Fruit fly (Drosophila melanogaster): ENCODE measurements around the gene Keap1.
A peak's percentile ranks its signal among the peaks of the same experiment; 100 is the strongest.

Gene Keap1

dm6 chr3R:17080666-17081358 is 1.1 kb upstream of the Keap1 start:
- TF ChIP-seq ovo (GFP tag; optimal IDR thresholded peaks at IDR 0.05) (peak; percentile 15), CG7045 (GFP tag; optimal IDR thresholded peaks at IDR 0.05) (peak; percentile 96), Crg-1 (GFP tag; optimal IDR thresholded peaks at IDR 0.05) (peak; percentile 52), cic (GFP tag; optimal IDR thresholded peaks at IDR 0.05) (peak; percentile 54), CG1620 (GFP tag; optimal IDR thresholded peaks at IDR 0.05) (peak; percentile 79), Hr96 (GFP tag; optimal IDR thresholded peaks at IDR 0.05) (peak; percentile 87), pad (GFP tag; optimal IDR thresholded peaks at IDR 0.05) (peak; percentile 77), CG14711 (tag; optimal IDR thresholded peaks at IDR 0.05) (peak; percentile 81), kay (GFP tag; ENCODE audit: borderline replicate concordance) (peak; percentile 87), CG5204 (GFP tag; optimal IDR thresholded peaks at IDR 0.05) (peak; percentile 94), Clk (GFP tag; optimal IDR thresholded peaks at IDR 0.05) (peak; percentile 88), CG7101 (tag; optimal IDR thresholded peaks at IDR 0.05) (peak; percentile 92), bab1 (GFP tag; optimal IDR thresholded peaks at IDR 0.05) (peak; percentile 91), CG33017 (tag; optimal IDR thresholded peaks at IDR 0.05) (peak; percentile 90), tj (GFP tag; optimal IDR thresholded peaks at IDR 0.05) (peak; percentile 73), cnc (optimal IDR thresholded peaks at IDR 0.05) (no peak), Mnt (GFP tag; optimal IDR thresholded peaks at IDR 0.05) (peak; percentile 28), CG12768 (GFP tag; optimal IDR thresholded peaks at IDR 0.05) (peak; percentile 92), toe (GFP tag; optimal IDR thresholded peaks at IDR 0.05) (peak; percentile 89), CG11617 (GFP tag; optimal IDR thresholded peaks at IDR 0.05) (peak; percentile 94)

- peak; percentile 9 for TF ChIP-seq CG7045 (GFP tag; optimal IDR thresholded peaks at IDR 0.05)
- TF ChIP-seq ovo (GFP tag; optimal IDR thresholded peaks at IDR 0.05) = no peak
- TF ChIP-seq Mnt (GFP tag; optimal IDR thresholded peaks at IDR 0.05) = peak; percentile 90
- TF ChIP-seq CG11617 (GFP tag; optimal IDR thresholded peaks at IDR 0.05) = no peak
- TF ChIP-seq CG5204 (GFP tag; optimal IDR thresholded peaks at IDR 0.05) = no peak
- TF ChIP-seq tj (GFP tag; optimal IDR thresholded peaks at IDR 0.05) = peak; percentile 97
- peak; percentile 74 for TF ChIP-seq pad (GFP tag; optimal IDR thresholded peaks at IDR 0.05)
- TF ChIP-seq CG7101 (tag; optimal IDR thresholded peaks at IDR 0.05) = no peak
- peak; percentile 98 for TF ChIP-seq kay (GFP tag; ENCODE audit: borderline replicate concordance)
- TF ChIP-seq toe (GFP tag; optimal IDR thresholded peaks at IDR 0.05) = no peak
- peak; percentile 63 for TF ChIP-seq cic (GFP tag; optimal IDR thresholded peaks at IDR 0.05)
- peak; percentile 29 for TF ChIP-seq Hr96 (GFP tag; optimal IDR thresholded peaks at IDR 0.05)
- peak; percentile 98 to 100 for TF ChIP-seq cnc (optimal IDR thresholded peaks at IDR 0.05)
- no peak for TF ChIP-seq Clk (GFP tag; optimal IDR thresholded peaks at IDR 0.05)
- no peak for TF ChIP-seq CG14711 (tag; optimal IDR thresholded peaks at IDR 0.05)
- TF ChIP-seq Crg-1 (GFP tag; optimal IDR thresholded peaks at IDR 0.05) = no peak
- no peak for TF ChIP-seq CG1620 (GFP tag; optimal IDR thresholded peaks at IDR 0.05)
- TF ChIP-seq CG12768 (GFP tag; optimal IDR thresholded peaks at IDR 0.05) = peak; percentile 74
- TF ChIP-seq bab1 (GFP tag; optimal IDR thresholded peaks at IDR 0.05) = no peak
- TF ChIP-seq CG33017 (tag; optimal IDR thresholded peaks at IDR 0.05) = no peak
Observed at dm6 chr3R:17078961-17079858, 535 bp downstream of the Keap1 start.

dm6 chr3R:17077968-17078417 is 1.8 kb downstream of the Keap1 start:
- peak; percentile 95 for TF ChIP-seq cic (GFP tag; optimal IDR thresholded peaks at IDR 0.05)
- peak; percentile 75 to 96 for TF ChIP-seq cnc (optimal IDR thresholded peaks at IDR 0.05)
- peak; percentile 7 for TF ChIP-seq CG12768 (GFP tag; optimal IDR thresholded peaks at IDR 0.05)
- TF ChIP-seq pad (GFP tag; optimal IDR thresholded peaks at IDR 0.05) = no peak
- no peak for TF ChIP-seq bab1 (GFP tag; optimal IDR thresholded peaks at IDR 0.05)
- TF ChIP-seq Crg-1 (GFP tag; optimal IDR thresholded peaks at IDR 0.05) = peak; percentile 28
- TF ChIP-seq CG7045 (GFP tag; optimal IDR thresholded peaks at IDR 0.05) = no peak
- peak; percentile 89 for TF ChIP-seq Mnt (GFP tag; optimal IDR thresholded peaks at IDR 0.05)

- TF ChIP-seq CG7101 (tag; optimal IDR thresholded peaks at IDR 0.05) (peak; percentile 58), bab1 (GFP tag; optimal IDR thresholded peaks at IDR 0.05) (peak; percentile 21), tj (GFP tag; optimal IDR thresholded peaks at IDR 0.05) (peak; percentile 3), ovo (GFP tag; optimal IDR thresholded peaks at IDR 0.05) (peak; percentile 31), Crg-1 (GFP tag; optimal IDR thresholded peaks at IDR 0.05) (peak; percentile 66), Hr96 (GFP tag; optimal IDR thresholded peaks at IDR 0.05) (no peak), CG14711 (tag; optimal IDR thresholded peaks at IDR 0.05) (peak; percentile 33), CG7045 (GFP tag; optimal IDR thresholded peaks at IDR 0.05) (no peak), cic (GFP tag; optimal IDR thresholded peaks at IDR 0.05) (peak; percentile 46), toe (GFP tag; optimal IDR thresholded peaks at IDR 0.05) (no peak), cnc (optimal IDR thresholded peaks at IDR 0.05) (no peak), CG33017 (tag; optimal IDR thresholded peaks at IDR 0.05) (no peak), pad (GFP tag; optimal IDR thresholded peaks at IDR 0.05) (peak; percentile 50), Mnt (GFP tag; optimal IDR thresholded peaks at IDR 0.05) (peak; percentile 99), Clk (GFP tag; optimal IDR thresholded peaks at IDR 0.05) (no peak), kay (GFP tag; ENCODE audit: borderline replicate concordance) (no peak), CG1620 (GFP tag; optimal IDR thresholded peaks at IDR 0.05) (peak; percentile 51), CG12768 (GFP tag; optimal IDR thresholded peaks at IDR 0.05) (peak; percentile 35), CG11617 (GFP tag; optimal IDR thresholded peaks at IDR 0.05) (peak; percentile 54), CG5204 (GFP tag; optimal IDR thresholded peaks at IDR 0.05) (no peak)
Observed at dm6 chr3R:17072526-17073114, 7.1 kb downstream of the Keap1 start, which contains the start of the genes Ns1 and mRpS11. TSS of gene Ns1 (minus strand) at chr3R:17072675. TSS of gene mRpS11 (plus strand) at chr3R:17072732.

All from whole organism, adult.